Worm (Caenorhabditis elegans): ENCODE measurements around the gene nhr-13.

Gene nhr-13

DNA sequence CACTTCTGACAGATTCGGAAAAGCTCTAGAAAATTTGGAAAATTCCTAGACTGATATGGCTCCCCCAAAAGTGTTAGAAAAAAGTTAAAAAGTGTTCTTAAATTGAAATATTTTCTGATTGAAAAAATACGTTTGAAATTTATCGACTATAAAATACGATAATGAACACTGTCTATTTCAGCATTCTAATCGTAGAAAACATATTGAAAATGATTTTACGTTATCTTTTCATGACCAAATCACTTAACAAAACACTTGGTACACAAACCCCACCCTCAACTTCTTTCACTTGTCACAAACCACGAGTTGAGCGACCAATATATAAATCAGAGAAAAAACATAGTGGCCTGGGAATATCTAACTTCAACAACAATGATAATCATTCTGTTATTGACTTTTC lies 13.1 kb upstream of the nhr-13 start, which contains the start of gene cyp-33C1:
Gene cyp-33C1, plus strand, starts transcription at position 301 of the 400 bp plus-strand sequence.
- no peak for TF ChIP-seq mbf-1 (tag; optimal IDR thresholded peaks at IDR 0.05)
- TF ChIP-seq F13H6.1 (tag; optimal IDR thresholded peaks at IDR 0.05): no peak
- TF ChIP-seq skn-1 (tag; optimal IDR thresholded peaks at IDR 0.05): no peak
- TF ChIP-seq peb-1 (tag; optimal IDR thresholded peaks at IDR 0.05): no peak
- no peak for TF ChIP-seq nhr-25 (tag; optimal IDR thresholded peaks at IDR 0.05)
- no peak for TF ChIP-seq ceh-82 (tag; optimal IDR thresholded peaks at IDR 0.05)
- TF ChIP-seq ztf-11 (tag; optimal IDR thresholded peaks at IDR 0.05): no peak
- no peak for TF ChIP-seq unc-39 (tag; optimal IDR thresholded peaks at IDR 0.05)
- no peak for TF ChIP-seq sma-3 (GFP tag; optimal IDR thresholded peaks at IDR 0.05)
- TF ChIP-seq sem-4 (tag; optimal IDR thresholded peaks at IDR 0.05): no peak
- TF ChIP-seq ztf-1 (GFP tag; conservative IDR thresholded peaks at IDR 0.05): no peak
- no peak for TF ChIP-seq nhr-237 (tag; optimal IDR thresholded peaks at IDR 0.05)

DNA sequence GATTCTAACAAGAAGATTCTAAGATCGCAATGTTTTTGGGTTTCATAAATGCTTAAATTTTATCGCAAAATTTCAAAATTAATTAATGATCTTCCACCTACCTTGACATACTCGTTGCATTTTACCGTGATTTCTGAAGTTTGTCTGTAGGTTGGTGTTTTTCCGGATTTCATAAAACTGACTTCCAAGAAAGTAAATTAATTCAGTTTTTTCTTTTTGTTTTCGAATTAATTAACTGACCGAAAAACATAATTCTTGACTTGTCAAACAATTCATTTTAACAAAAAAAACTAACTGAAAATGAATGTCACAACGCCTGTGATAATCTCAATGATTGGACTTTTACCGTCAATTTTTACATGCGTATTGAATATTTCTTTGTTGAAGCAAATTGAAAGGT lies 10.5 kb upstream of the nhr-13 start, which contains the start of gene srbc-16:
Gene srbc-16, plus strand, starts transcription at position 301 of the 400 bp plus-strand sequence.
- TF ChIP-seq ztf-11 (tag; optimal IDR thresholded peaks at IDR 0.05) (no peak), ztf-4 (tag; optimal IDR thresholded peaks at IDR 0.05) (no peak)

DNA sequence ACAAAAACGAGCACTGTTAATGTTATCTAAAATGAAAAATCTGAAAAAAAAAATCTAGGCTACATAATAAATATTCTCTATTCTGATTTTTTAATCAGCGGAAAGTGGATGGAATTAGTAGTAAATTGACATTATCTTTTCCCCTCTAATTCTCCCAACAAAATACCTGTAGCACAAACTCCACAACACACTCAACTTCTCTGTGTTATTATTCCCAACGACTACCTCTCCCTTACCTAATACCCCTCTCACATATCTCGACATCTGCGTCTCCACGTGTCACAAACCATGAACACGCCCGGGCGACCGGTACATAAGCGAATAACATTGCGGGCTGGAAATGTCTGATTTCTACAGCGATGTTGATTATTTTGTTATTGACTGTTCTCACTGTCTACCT lies 9.1 kb upstream of the nhr-13 start, which contains the start of gene cyp-33C2:
Gene cyp-33C2, plus strand, starts transcription at position 327 of the 400 bp plus-strand sequence.
- TF ChIP-seq sma-9 (GFP tag; optimal IDR thresholded peaks at IDR 0.05): no peak
- TF ChIP-seq sma-9 (tag; optimal IDR thresholded peaks at IDR 0.05): no peak
- TF ChIP-seq lin-13 (GFP tag; optimal IDR thresholded peaks at IDR 0.05): no peak
- no peak for TF ChIP-seq nhr-129 (tag; optimal IDR thresholded peaks at IDR 0.05)
- no peak for TF ChIP-seq fos-1 (tag; optimal IDR thresholded peaks at IDR 0.05)
- TF ChIP-seq F13H6.1 (tag; optimal IDR thresholded peaks at IDR 0.05): no peak
- no peak for TF ChIP-seq nhr-12 (tag; optimal IDR thresholded peaks at IDR 0.05)
- TF ChIP-seq ceh-16 (tag; optimal IDR thresholded peaks at IDR 0.05): no peak
- TF ChIP-seq nhr-237 (tag; optimal IDR thresholded peaks at IDR 0.05): no peak
- no peak for TF ChIP-seq zag-1 (tag; optimal IDR thresholded peaks at IDR 0.05)
- TF ChIP-seq unc-62 (GFP tag; optimal IDR thresholded peaks at IDR 0.05): no peak
- TF ChIP-seq unc-55 (GFP tag; optimal IDR thresholded peaks at IDR 0.05): no peak
- TF ChIP-seq elt-3 (tag; optimal IDR thresholded peaks at IDR 0.05): no peak
- TF ChIP-seq ztf-11 (tag; optimal IDR thresholded peaks at IDR 0.05): no peak
- TF ChIP-seq lsy-2 (tag; optimal IDR thresholded peaks at IDR 0.05): no peak

DNA sequence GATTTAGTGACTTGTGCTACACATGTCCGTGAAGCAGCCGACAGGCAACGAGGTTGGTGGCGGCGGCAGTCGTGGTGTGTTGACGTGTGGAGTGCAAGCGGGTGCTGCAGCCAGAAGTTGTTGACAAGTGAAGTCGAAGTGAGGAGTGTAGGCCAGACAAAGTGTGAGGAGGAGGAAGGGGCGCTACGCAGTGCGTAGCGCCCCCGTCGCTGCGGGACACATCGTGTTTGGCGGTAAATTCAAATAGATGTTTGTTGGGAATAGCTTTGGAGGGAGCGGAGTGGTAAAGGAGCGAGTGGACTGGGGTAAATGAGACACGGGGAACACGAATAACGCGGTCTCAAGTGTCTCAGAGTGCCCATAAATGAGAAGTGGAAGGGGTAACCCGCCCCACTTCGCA lies 6.8 kb upstream of the nhr-13 start:
- TF ChIP-seq ceh-82 (tag; optimal IDR thresholded peaks at IDR 0.05) (no peak), nhr-11 (tag; optimal IDR thresholded peaks at IDR 0.05) (no peak), lin-11 (tag; optimal IDR thresholded peaks at IDR 0.05) (no peak), nhr-12 (tag; optimal IDR thresholded peaks at IDR 0.05) (no peak), gmeb-1 (tag; optimal IDR thresholded peaks at IDR 0.05) (no peak), sma-9 (GFP tag; optimal IDR thresholded peaks at IDR 0.05) (no peak), sma-9 (tag; optimal IDR thresholded peaks at IDR 0.05) (no peak), nhr-25 (tag; optimal IDR thresholded peaks at IDR 0.05) (no peak)

DNA sequence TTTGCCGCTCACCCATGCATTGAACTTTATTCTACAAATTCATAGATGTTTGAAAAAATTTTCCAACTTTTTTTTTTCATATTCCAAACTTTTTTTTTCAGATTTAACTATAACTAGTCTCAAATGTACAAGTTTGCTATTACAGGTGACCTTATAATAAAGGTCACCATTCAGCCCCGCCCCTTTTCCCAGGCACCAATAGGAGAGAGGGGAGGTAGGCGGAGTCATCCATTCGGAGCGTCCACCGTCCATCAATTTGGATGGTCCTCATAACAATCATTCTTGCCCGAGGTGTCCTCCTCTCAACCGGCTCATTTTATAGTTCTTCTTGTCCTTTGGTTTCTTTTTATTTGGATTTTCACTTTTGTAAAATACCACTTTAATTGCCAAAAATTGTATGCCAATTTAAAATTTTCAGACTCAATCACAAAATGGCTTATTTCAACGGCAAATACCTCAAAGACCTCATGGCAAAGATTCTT lies 4.4 kb upstream of the nhr-13 start, which contains the start of gene Y5H2B.3:
Gene Y5H2B.3, plus strand, starts transcription at position 432 of the 482 bp plus-strand sequence.
- TF ChIP-seq snpc-4 (tag; optimal IDR thresholded peaks at IDR 0.05) (no peak), fos-1 (tag; optimal IDR thresholded peaks at IDR 0.05) (no peak), nhr-21 (tag; optimal IDR thresholded peaks at IDR 0.05) (no peak), sem-4 (tag; optimal IDR thresholded peaks at IDR 0.05) (no peak), nhr-23 (tag; optimal IDR thresholded peaks at IDR 0.05) (no peak), elt-1 (tag; optimal IDR thresholded peaks at IDR 0.05) (no peak), aly-2 (tag; optimal IDR thresholded peaks at IDR 0.05) (no peak), ZK546.5 (tag; optimal IDR thresholded peaks at IDR 0.05) (no peak), crh-2 (tag; optimal IDR thresholded peaks at IDR 0.05) (no peak), ztf-4 (tag; optimal IDR thresholded peaks at IDR 0.05) (no peak), ztf-1 (GFP tag; conservative IDR thresholded peaks at IDR 0.05) (no peak)
